Fruit fly (Drosophila melanogaster): Measurements from ENCODE around the gene Dab.

The Dab gene

DNA sequence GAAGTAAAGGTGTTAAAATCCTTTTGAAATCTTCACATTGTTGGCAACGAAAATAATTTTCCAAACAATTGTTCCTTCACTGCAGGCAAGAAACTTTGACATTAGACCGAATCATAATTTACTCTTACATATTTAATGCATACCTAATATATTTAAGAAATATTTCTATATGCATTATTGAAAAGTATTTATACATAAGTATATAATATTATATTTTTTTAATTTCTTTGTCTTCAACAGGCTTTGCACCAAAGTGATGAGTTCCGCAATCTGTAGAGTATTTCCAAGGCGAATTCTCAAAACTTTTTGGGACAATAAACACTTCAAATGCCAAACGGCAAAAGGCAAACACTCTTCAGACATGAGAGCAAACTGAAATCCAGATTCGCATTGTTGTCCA, 14.9 kb upstream of the Dab start (continued):
- no peak for TF ChIP-seq tll (GFP tag; optimal IDR thresholded peaks at IDR 0.05)
- TF ChIP-seq aop (GFP tag; IDR thresholded peaks at IDR 0.05): no peak
- no peak for TF ChIP-seq CG8290 (GFP tag; optimal IDR thresholded peaks at IDR 0.05)
- TF ChIP-seq CG8290 (tag; optimal IDR thresholded peaks at IDR 0.05): no peak
- TF ChIP-seq usp (GFP tag; optimal IDR thresholded peaks at IDR 0.05): no peak
- no peak for TF ChIP-seq CG6683 (GFP tag; optimal IDR thresholded peaks at IDR 0.05)
- no peak for TF ChIP-seq Bgb (GFP tag; IDR thresholded peaks at IDR 0.05; ENCODE audit: partially characterized antibody)
- TF ChIP-seq gsb (GFP tag; IDR thresholded peaks at IDR 0.05): no peak
- TF ChIP-seq ranshi (GFP tag; IDR thresholded peaks at IDR 0.05): 0 out of 2 replicates have a peak, but pooled peaks have one; percentile 19
- peak; percentile 53 for TF ChIP-seq CG7839 (tag; optimal IDR thresholded peaks at IDR 0.05)
- peak; percentile 61; the same call in 2 of the 3 replicates for TF ChIP-seq tgo (GFP tag; IDR thresholded peaks at IDR 0.05)
- no peak; the same call in 2 of the 3 replicates for TF ChIP-seq CG14050 (GFP tag; IDR thresholded peaks at IDR 0.05)
- no peak for TF ChIP-seq CG1603 (tag; optimal IDR thresholded peaks at IDR 0.05)
- peak; percentile 16 for TF ChIP-seq CG1233 (GFP tag; optimal IDR thresholded peaks at IDR 0.05)
- no peak for TF ChIP-seq Side (GFP tag; optimal IDR thresholded peaks at IDR 0.05)
- TF ChIP-seq Lhr (GFP tag; optimal IDR thresholded peaks at IDR 0.05): no peak
- no peak for TF ChIP-seq pum (GFP tag; optimal IDR thresholded peaks at IDR 0.05)
- peak; percentile 41; the same call in 1 of the 3 replicates for TF ChIP-seq so (GFP tag; IDR thresholded peaks at IDR 0.05)
- TF ChIP-seq fu2 (GFP tag; optimal IDR thresholded peaks at IDR 0.05): no peak
- no peak for TF ChIP-seq ash1 (GFP tag; optimal IDR thresholded peaks at IDR 0.05)
- no peak for TF ChIP-seq bowl (GFP tag; IDR thresholded peaks at IDR 0.05)
- no peak for TF ChIP-seq CG3838 (GFP tag; optimal IDR thresholded peaks at IDR 0.05)
- TF ChIP-seq sc (optimal IDR thresholded peaks at IDR 0.05): no peak
- TF ChIP-seq sc (GFP tag; optimal IDR thresholded peaks at IDR 0.05): peak; percentile 1
- no peak for TF ChIP-seq Fer1 (GFP tag; optimal IDR thresholded peaks at IDR 0.05)
- TF ChIP-seq CG7372 (GFP tag; IDR thresholded peaks at IDR 0.05): no peak
- no peak for TF ChIP-seq Atf-2 (GFP tag; optimal IDR thresholded peaks at IDR 0.05)
- TF ChIP-seq CG9215 (GFP tag; IDR thresholded peaks at IDR 0.05): no peak
- no peak for TF ChIP-seq Hr39 (optimal IDR thresholded peaks at IDR 0.05)
- TF ChIP-seq Max (GFP tag; optimal IDR thresholded peaks at IDR 0.05): no peak
- peak; percentile 73 for TF ChIP-seq CG11504 (tag; optimal IDR thresholded peaks at IDR 0.05)
- TF ChIP-seq Fer2 (tag; optimal IDR thresholded peaks at IDR 0.05): no peak
- peak; percentile 34; the same call in 1 of the 2 replicates for TF ChIP-seq Rfx (GFP tag; IDR thresholded peaks at IDR 0.05)
- TF ChIP-seq CG8388 (GFP tag; optimal IDR thresholded peaks at IDR 0.05): peak; percentile 48
- TF ChIP-seq nau (GFP tag; optimal IDR thresholded peaks at IDR 0.05): no peak
- TF ChIP-seq Gsc (GFP tag; IDR thresholded peaks at IDR 0.05): no peak
- no peak for TF ChIP-seq CG18599 (GFP tag; optimal IDR thresholded peaks at IDR 0.05)
- no peak for TF ChIP-seq Gug (GFP tag; IDR thresholded peaks at IDR 0.05)
- TF ChIP-seq CG7271 (tag; optimal IDR thresholded peaks at IDR 0.05): no peak
- no peak for TF ChIP-seq CG9797 (GFP tag; optimal IDR thresholded peaks at IDR 0.05)
- TF ChIP-seq bsh (GFP tag; optimal IDR thresholded peaks at IDR 0.05): peak in 1 of 2 experiments; percentile 72
- no peak for TF ChIP-seq CG42726 (GFP tag; IDR thresholded peaks at IDR 0.05; ENCODE audit: partially characterized antibody)
- no peak for TF ChIP-seq onecut (GFP tag; IDR thresholded peaks at IDR 0.05)
- TF ChIP-seq CG18619 (GFP tag; optimal IDR thresholded peaks at IDR 0.05): no peak
- peak; percentile 53 for TF ChIP-seq Sox100B (GFP tag; optimal IDR thresholded peaks at IDR 0.05)
- TF ChIP-seq CG6272 (GFP tag; IDR thresholded peaks at IDR 0.05): no peak; the same call in 1 of the 2 replicates
- peak; percentile 31 for TF ChIP-seq CG10267 (tag; optimal IDR thresholded peaks at IDR 0.05)
- TF ChIP-seq CG14441 (GFP tag; IDR thresholded peaks at IDR 0.05): peak; percentile 51
- no peak for TF ChIP-seq CG4617 (GFP tag; optimal IDR thresholded peaks at IDR 0.05; ENCODE audit: borderline replicate concordance)
- no peak for TF ChIP-seq gt (GFP tag; IDR thresholded peaks at IDR 0.05)
- TF ChIP-seq CG12942 (GFP tag; optimal IDR thresholded peaks at IDR 0.05): no peak
- TF ChIP-seq Mes4 (GFP tag; optimal IDR thresholded peaks at IDR 0.05): no peak
